Fruit fly (Drosophila melanogaster): ENCODE data around the gene Ndf.

Ndf gene

dm6 chr2L:9956993-9957652, 46.5 kb upstream of the Ndf start, which contains the start of the genes CG4658 and CG5846 (continued):
- TF ChIP-seq CG14710 (tag; optimal IDR thresholded peaks at IDR 0.05) (peak; percentile 96), Poxn (GFP tag; IDR thresholded peaks at IDR 0.05) (peak; percentile 62), gem (tag; optimal IDR thresholded peaks at IDR 0.05) (peak; percentile 98), schlank (tag; optimal IDR thresholded peaks at IDR 0.05) (peak; percentile 72), slp2 (GFP tag; optimal IDR thresholded peaks at IDR 0.05) (peak; percentile 73), CG6254 (GFP tag; optimal IDR thresholded peaks at IDR 0.05) (peak; percentile 81), Nf-YC (tag; optimal IDR thresholded peaks at IDR 0.05) (peak; percentile 81), CG18764 (GFP tag; optimal IDR thresholded peaks at IDR 0.05) (peak; percentile 93), mirr (GFP tag; optimal IDR thresholded peaks at IDR 0.05) (peak; percentile 45), CG3838 (GFP tag; optimal IDR thresholded peaks at IDR 0.05) (peak; percentile 82), exex (tag; optimal IDR thresholded peaks at IDR 0.05) (peak; percentile 82), CG9215 (GFP tag; IDR thresholded peaks at IDR 0.05) (peak; percentile 90), Hr3 (GFP tag; optimal IDR thresholded peaks at IDR 0.05) (peak; percentile 96), Mad (GFP tag; optimal IDR thresholded peaks at IDR 0.05) (peak; percentile 85), rib (GFP tag; IDR thresholded peaks at IDR 0.05) (peak; percentile 86), tll (GFP tag; optimal IDR thresholded peaks at IDR 0.05) (peak in 1 of 2 experiments; percentile 54), eyg (GFP tag; optimal IDR thresholded peaks at IDR 0.05) (no peak), Mes4 (GFP tag; optimal IDR thresholded peaks at IDR 0.05) (peak; percentile 80), Fer1 (GFP tag; optimal IDR thresholded peaks at IDR 0.05) (peak; percentile 88), CG7963 (GFP tag; IDR thresholded peaks at IDR 0.05; ENCODE audit: partially characterized antibody) (no peak), CG4820 (GFP tag; optimal IDR thresholded peaks at IDR 0.05) (peak; percentile 90), slbo (GFP tag; IDR thresholded peaks at IDR 0.05) (peak; percentile 95), stc (GFP tag; IDR thresholded peaks at IDR 0.05) (peak; percentile 98), CG2202 (tag; optimal IDR thresholded peaks at IDR 0.05) (peak; percentile 91), al (GFP tag; IDR thresholded peaks at IDR 0.05) (peak; percentile 93), Pdp1 (GFP tag; optimal IDR thresholded peaks at IDR 0.05) (peak; percentile 85 to 87), HLH54F (GFP tag; optimal IDR thresholded peaks at IDR 0.05) (peak; percentile 75), ase (GFP tag; IDR thresholded peaks at IDR 0.05) (peak; percentile 92), CG31365 (tag; optimal IDR thresholded peaks at IDR 0.05) (no peak), Dip2 (GFP tag; IDR thresholded peaks at IDR 0.05) (peak; percentile 50), ssp (GFP tag; IDR thresholded peaks at IDR 0.05) (peak; percentile 88), inv (GFP tag; IDR thresholded peaks at IDR 0.05; ENCODE audit: partially characterized antibody) (no peak), Dref (GFP tag; IDR thresholded peaks at IDR 0.05) (no peak), CG17385 (GFP tag; optimal IDR thresholded peaks at IDR 0.05) (peak; percentile 88), p53 (GFP tag; optimal IDR thresholded peaks at IDR 0.05) (peak; percentile 62), gro (GFP tag; optimal IDR thresholded peaks at IDR 0.05) (peak; percentile 52), sisA (GFP tag; IDR thresholded peaks at IDR 0.05) (peak; percentile 93), CG9437 (GFP tag; optimal IDR thresholded peaks at IDR 0.05) (peak; percentile 83), CG31388 (GFP tag; optimal IDR thresholded peaks at IDR 0.05) (peak; percentile 77), D19A (tag; optimal IDR thresholded peaks at IDR 0.05) (peak; percentile 92), CG14014 (GFP tag; IDR thresholded peaks at IDR 0.05) (peak; percentile 92), bcd (GFP tag; optimal IDR thresholded peaks at IDR 0.05) (peak; percentile 93), mam (GFP tag; optimal IDR thresholded peaks at IDR 0.05) (peak; percentile 72), sens-2 (GFP tag; IDR thresholded peaks at IDR 0.05) (peak; percentile 75), CG5245 (GFP tag; optimal IDR thresholded peaks at IDR 0.05) (peak; percentile 86), lov (optimal IDR thresholded peaks at IDR 0.05) (no peak), lov (GFP tag; IDR thresholded peaks at IDR 0.05) (peak; percentile 86), CG18262 (tag; optimal IDR thresholded peaks at IDR 0.05) (peak; percentile 97), ap (GFP tag; IDR thresholded peaks at IDR 0.05) (peak; percentile 94), pum (GFP tag; optimal IDR thresholded peaks at IDR 0.05) (peak; percentile 90), gcm2 (GFP tag; optimal IDR thresholded peaks at IDR 0.05) (peak; percentile 25)
